Fruit fly (Drosophila melanogaster) whole organism, embryonic: ENCODE data around the gene Bap111.
A peak's percentile ranks its signal among the peaks of the same experiment; 100 is the strongest.

ENCODE experiments used
- Antp ChIP-seq: fragments of 200-800 bp; sonication (Bioruptor generic); optimal IDR thresholded peaks from 3 replicates; lab custom pipeline; 2016; ENCODE audit warnings: missing biosample characterization, missing genetic modification characterization
- Bgb ChIP-seq: fragments of 200-800 bp; sonication (Bioruptor generic); IDR thresholded peaks from 2 replicates; pipeline ENCODE4 v1.3.6; 2022; ENCODE audit warnings: missing biosample characterization, missing genetic modification characterization; ENCODE audit not compliant: partially characterized antibody
- CG10462 ChIP-seq: fragments of 200-800 bp; sonication (Bioruptor generic); optimal IDR thresholded peaks from 2 replicates; lab custom pipeline; 2016; ENCODE audit warnings: missing biosample characterization, missing genetic modification characterization
- CG11456 ChIP-seq: fragments of 200-800 bp; sonication (Bioruptor generic); IDR thresholded peaks from 3 replicates; pipeline ENCODE4 v1.3.6; 2022; ENCODE audit warnings: missing biosample characterization, missing genetic modification characterization
- CG11504 ChIP-seq: fragments of 200-800 bp; sonication (Bioruptor generic); optimal IDR thresholded peaks from 3 replicates; lab custom pipeline; 2019; ENCODE audit warnings: missing biosample characterization, mild to moderate bottlenecking, missing genetic modification characterization, moderate library complexity
- CG11695 ChIP-seq: fragments of 200-800 bp; sonication (Bioruptor generic); IDR thresholded peaks from 3 replicates; pipeline ENCODE4 v1.3.6; 2022; ENCODE audit warnings: missing biosample characterization, missing genetic modification characterization
- CG12155 ChIP-seq: fragments of 200-800 bp; sonication (Bioruptor generic); optimal IDR thresholded peaks from 3 replicates; lab custom pipeline; 2016; ENCODE audit warnings: missing biosample characterization, missing genetic modification characterization
- CG12942 ChIP-seq: fragments of 200-800 bp; sonication (Bioruptor generic); optimal IDR thresholded peaks from 3 replicates; lab custom pipeline; 2016; ENCODE audit warnings: missing biosample characterization, missing genetic modification characterization
- CG13424 ChIP-seq: fragments of 200-800 bp; sonication (Bioruptor generic); optimal IDR thresholded peaks from 2 replicates; lab custom pipeline; 2019; ENCODE audit warnings: missing biosample characterization, mild to moderate bottlenecking, missing genetic modification characterization, moderate library complexity
- CG17612 ChIP-seq: fragments of 200-800 bp; sonication (Bioruptor generic); IDR thresholded peaks from 2 replicates; pipeline ENCODE4 v1.3.6; 2022; ENCODE audit warnings: missing biosample characterization, missing genetic modification characterization
- CG2120 ChIP-seq: fragments of 200-800 bp; sonication (Bioruptor generic); optimal IDR thresholded peaks from 3 replicates; lab custom pipeline; 2016; ENCODE audit warnings: missing biosample characterization, missing genetic modification characterization
- CG2202 ChIP-seq: fragments of 200-800 bp; sonication (Bioruptor generic); optimal IDR thresholded peaks from 2 replicates; lab custom pipeline; 2018; ENCODE audit warnings: missing biosample characterization, mild to moderate bottlenecking, missing genetic modification characterization
- CG31388 ChIP-seq: fragments of 200-800 bp; sonication (Bioruptor generic); optimal IDR thresholded peaks from 2 replicates; lab custom pipeline; 2016; ENCODE audit warnings: missing biosample characterization, missing genetic modification characterization
- CG3726 ChIP-seq: fragments of 200-800 bp; sonication (Bioruptor generic); IDR thresholded peaks from 3 replicates; pipeline ENCODE4, ENCODE4 v1.3.6; 2022; ENCODE audit warnings: missing biosample characterization, missing genetic modification characterization
- CG6175 ChIP-seq: fragments of 200-800 bp; sonication (Bioruptor generic); IDR thresholded peaks from 3 replicates; pipeline ENCODE4 v1.3.6; 2022; ENCODE audit warnings: missing biosample characterization, missing genetic modification characterization
- CG8388 ChIP-seq: fragments of 200-800 bp; sonication (Bioruptor generic); optimal IDR thresholded peaks from 2 replicates; lab custom pipeline; 2019; ENCODE audit warnings: missing biosample characterization, mild to moderate bottlenecking, missing genetic modification characterization, moderate library complexity
- CG8944 ChIP-seq: fragments of 200-800 bp; sonication (Bioruptor generic); optimal IDR thresholded peaks from 3 replicates; lab custom pipeline; 2016; ENCODE audit warnings: missing biosample characterization, missing genetic modification characterization
- Chrac-16 ChIP-seq: fragments of 200-800 bp; sonication (Bioruptor generic); optimal IDR thresholded peaks from 3 replicates; lab custom pipeline; 2016; ENCODE audit warnings: missing biosample characterization, missing genetic modification characterization
- Dbx ChIP-seq: fragments of 200-800 bp; sonication (Bioruptor generic); IDR thresholded peaks from 3 replicates; pipeline ENCODE4 v1.3.6; 2022; ENCODE audit warnings: missing biosample characterization, missing genetic modification characterization
- Deaf1 ChIP-seq: fragments of 200-800 bp; optimal IDR thresholded peaks from 3 replicates; lab custom pipeline; 2019; ENCODE audit warnings: missing biosample characterization, mild to moderate bottlenecking, missing genetic modification characterization, moderate library complexity
- Dek ChIP-seq: fragments of 200-800 bp; sonication (Bioruptor generic); optimal IDR thresholded peaks from 3 replicates; lab custom pipeline; 2019; ENCODE audit warnings: missing biosample characterization, mild to moderate bottlenecking, missing genetic modification characterization, moderate library complexity
- Fer2 ChIP-seq: fragments of 200-800 bp; sonication (Bioruptor generic); optimal IDR thresholded peaks from 2 replicates; lab custom pipeline; 2018; ENCODE audit warnings: missing biosample characterization, mild to moderate bottlenecking, missing genetic modification characterization, moderate library complexity
- Fer3 ChIP-seq: fragments of 200-800 bp; sonication (Bioruptor generic); optimal IDR thresholded peaks from 2 replicates; lab custom pipeline; 2018; ENCODE audit warnings: missing biosample characterization, mild to moderate bottlenecking, missing genetic modification characterization, moderate library complexity
- HLH4C ChIP-seq: fragments of 200-800 bp; sonication (Bioruptor generic); IDR thresholded peaks from 3 replicates; pipeline ENCODE4 v1.3.6; 2022; ENCODE audit warnings: missing biosample characterization, missing genetic modification characterization; ENCODE audit not compliant: partially characterized antibody
- Hey ChIP-seq: fragments of 200-800 bp; sonication (Bioruptor generic); optimal IDR thresholded peaks from 3 replicates; lab custom pipeline; 2018; ENCODE audit warnings: missing biosample characterization, mild to moderate bottlenecking, missing genetic modification characterization
- MESR4 ChIP-seq: fragments of 200-800 bp; sonication (Bioruptor generic); optimal IDR thresholded peaks from 2 replicates; lab custom pipeline; 2018; ENCODE audit warnings: missing biosample characterization, mild to moderate bottlenecking, missing genetic modification characterization, moderate library complexity
- NK7.1 ChIP-seq: fragments of 200-800 bp; sonication (Bioruptor generic); optimal IDR thresholded peaks from 3 replicates; lab custom pipeline; 2016; ENCODE audit warnings: missing biosample characterization, missing genetic modification characterization
- Oaz ChIP-seq: fragments of 200-800 bp; sonication (Bioruptor generic); IDR thresholded peaks from 2 replicates; pipeline ENCODE4 v1.3.6; 2022; ENCODE audit warnings: missing biosample characterization, missing genetic modification characterization
- PHDP ChIP-seq: fragments of 200-800 bp; sonication (Bioruptor generic); optimal IDR thresholded peaks from 3 replicates; lab custom pipeline; 2018; ENCODE audit warnings: missing biosample characterization, mild to moderate bottlenecking, missing genetic modification characterization, moderate library complexity
- Ravus ChIP-seq: fragments of 200-800 bp; sonication (Bioruptor generic); IDR thresholded peaks from 2 replicates; pipeline ENCODE4 v1.3.6; 2022; ENCODE audit warnings: missing biosample characterization, missing genetic modification characterization
- Sox102F ChIP-seq: fragments of 200-800 bp; sonication (Bioruptor generic); optimal IDR thresholded peaks from 2 replicates; lab custom pipeline; 2018; ENCODE audit warnings: missing biosample characterization, mild to moderate bottlenecking, missing genetic modification characterization, moderate library complexity
- cad ChIP-seq: fragments of >200 bp; optimal IDR thresholded peaks from 2 replicates; lab custom pipeline; 2017; ENCODE audit warnings: missing biosample characterization, missing genetic modification characterization
- croc ChIP-seq: fragments of 200-800 bp; sonication (Bioruptor generic); conservative IDR thresholded peaks from 3 replicates; pipeline ENCODE4 v1.3.6; 2022; ENCODE audit warnings: missing biosample characterization, missing genetic modification characterization
- crol ChIP-seq: fragments of 200-800 bp; sonication (Bioruptor generic); IDR thresholded peaks from 2 replicates; pipeline ENCODE4 v1.3.6; 2022; ENCODE audit warnings: missing biosample characterization, missing genetic modification characterization
- dmrt99B ChIP-seq: fragments of 200-800 bp; sonication (Bioruptor generic); optimal IDR thresholded peaks from 2 replicates; lab custom pipeline; 2018; ENCODE audit warnings: missing biosample characterization, mild to moderate bottlenecking, missing genetic modification characterization, moderate library complexity
- esg ChIP-seq: fragments of 200-800 bp; sonication (Bioruptor generic); conservative IDR thresholded peaks from 2 replicates; pipeline ENCODE4 v1.3.6; 2022; ENCODE audit warnings: missing biosample characterization, missing genetic modification characterization
- grau ChIP-seq: fragments of 200-800 bp; optimal IDR thresholded peaks from 3 replicates; lab custom pipeline; 2019; ENCODE audit warnings: missing biosample characterization, mild to moderate bottlenecking, missing genetic modification characterization, moderate library complexity
- h ChIP-seq: fragments of >200 bp; optimal IDR thresholded peaks from 2 replicates; lab custom pipeline; 2017
- ham ChIP-seq: fragments of 200-800 bp; sonication (Bioruptor generic); IDR thresholded peaks from 2 replicates; pipeline ENCODE4 v1.3.6; 2022; ENCODE audit warnings: missing biosample characterization, missing genetic modification characterization
- kah ChIP-seq: fragments of 200-800 bp; sonication (Bioruptor generic); optimal IDR thresholded peaks from 2 replicates; lab custom pipeline; 2018; ENCODE audit warnings: missing biosample characterization, mild to moderate bottlenecking, missing genetic modification characterization
- ken ChIP-seq: fragments of 200-800 bp; sonication (Bioruptor generic); IDR thresholded peaks from 3 replicates; pipeline ENCODE4 v1.3.6; 2022; ENCODE audit warnings: missing biosample characterization, missing genetic modification characterization
- lola ChIP-seq, 3 experiments: fragments of >200 bp in 2 of 3; fragments of 200-800 bp in 1 of 3; sonication (Bioruptor generic) in 1 of 3; optimal IDR thresholded peaks; 2 replicates each; lab custom pipeline; 2017 to 2019; ENCODE audit warnings: missing biosample characterization in 3 of 3, missing genetic modification characterization in 3 of 3, mild to moderate bottlenecking in 1 of 3, moderate library complexity in 1 of 3
- mam ChIP-seq: fragments of 200-800 bp; sonication (Bioruptor generic); optimal IDR thresholded peaks from 3 replicates; lab custom pipeline; 2016; ENCODE audit warnings: missing biosample characterization, missing genetic modification characterization
- nmo ChIP-seq: fragments of 200-800 bp; sonication (Bioruptor generic); optimal IDR thresholded peaks from 2 replicates; lab custom pipeline; 2018; ENCODE audit warnings: missing biosample characterization, mild to moderate bottlenecking, missing genetic modification characterization, moderate library complexity
- onecut ChIP-seq: fragments of 200-800 bp; sonication (Bioruptor generic); IDR thresholded peaks from 2 replicates; pipeline ENCODE4 v1.3.6; 2022; ENCODE audit warnings: missing biosample characterization, missing genetic modification characterization
- otp ChIP-seq: fragments of 200-800 bp; sonication (Bioruptor generic); IDR thresholded peaks from 3 replicates; pipeline ENCODE4, ENCODE4 v1.3.6; 2022; ENCODE audit warnings: missing biosample characterization, missing genetic modification characterization
- pan ChIP-seq, 4 experiments: fragments of >200 bp in 3 of 4; fragments of 200-800 bp in 1 of 4; sonication (Bioruptor generic) in 1 of 4; optimal IDR thresholded peaks in 3 of 4; IDR thresholded peaks in 1 of 4; 2 replicates each; pipeline versions ENCODE4 v1.3.6 to Lab custom; 2017 to 2022; ENCODE audit warnings: missing biosample characterization in 2 of 4, missing genetic modification characterization in 2 of 4, mixed read lengths in 1 of 4
- shn ChIP-seq: fragments of 200-800 bp; sonication (Bioruptor generic); optimal IDR thresholded peaks from 3 replicates; lab custom pipeline; 2016; ENCODE audit warnings: missing biosample characterization, missing genetic modification characterization
- ssp ChIP-seq: fragments of 200-800 bp; sonication (Bioruptor generic); IDR thresholded peaks from 2 replicates; pipeline ENCODE4 v1.3.6; 2022; ENCODE audit warnings: missing biosample characterization, missing genetic modification characterization
- tup ChIP-seq: fragments of 200-800 bp; sonication (Bioruptor generic); optimal IDR thresholded peaks from 2 replicates; lab custom pipeline; 2016; ENCODE audit warnings: missing biosample characterization, mild to moderate bottlenecking, missing genetic modification characterization, moderate library complexity
- zen2 ChIP-seq: fragments of 200-800 bp; sonication (Bioruptor generic); IDR thresholded peaks from 3 replicates; pipeline ENCODE4 v1.3.6; 2022; ENCODE audit warnings: missing biosample characterization, missing genetic modification characterization; ENCODE audit not compliant: partially characterized antibody

The Bap111 gene

dm6 chrX:9136776-9137550, 12.1 kb upstream of the Bap111 start (continued):
- TF ChIP-seq NK7.1 (GFP tag; lab: Kevin White, UChicago) = no peak
- TF ChIP-seq PHDP (tag; lab: Kevin White, UChicago) = peak; percentile 62
- TF ChIP-seq CG12155 = peak; percentile 0
- TF ChIP-seq CG11504 (tag; lab: Kevin White, UChicago) = peak; percentile 79
- no peak for TF ChIP-seq Oaz (GFP tag; lab: Robert Waterston, UW)
- peak; percentile 39 for TF ChIP-seq CG2120 (GFP tag; lab: Kevin White, UChicago)
- peak; percentile 31; the same call in 1 of the 2 replicates for TF ChIP-seq onecut (GFP tag; lab: Robert Waterston, UW)
- no peak for TF ChIP-seq zen2 (GFP tag; lab: Robert Waterston, UW)
- no peak for TF ChIP-seq CG3726
- peak; percentile 33 for TF ChIP-seq mam (GFP tag; lab: Kevin White, UChicago)
- peak; percentile 53 for TF ChIP-seq nmo (GFP tag; lab: Kevin White, UChicago)
- TF ChIP-seq CG8944 (GFP tag; lab: Kevin White, UChicago) = peak; percentile 2
- peak; percentile 49 for TF ChIP-seq CG13424 (tag; lab: Kevin White, UChicago)
- no peak for TF ChIP-seq HLH4C (GFP tag; lab: Robert Waterston, UW)
- no peak for TF ChIP-seq CG17612 (GFP tag; lab: Robert Waterston, UW)
- no peak for TF ChIP-seq ham (GFP tag; lab: Robert Waterston, UW)
- TF ChIP-seq h = no peak
- peak; percentile 51; the same call in 1 of the 3 replicates for TF ChIP-seq otp (GFP tag; lab: Robert Waterston, UW)
- peak; percentile 2 for TF ChIP-seq tup (GFP tag; lab: Kevin White, UChicago)
- peak; percentile 12 for TF ChIP-seq CG12942 (GFP tag; lab: Kevin White, UChicago)
- TF ChIP-seq CG11695 = peak; percentile 60; the same call in 1 of the 3 replicates
- peak; percentile 74 for TF ChIP-seq Sox102F (GFP tag; lab: Kevin White, UChicago)
- peak; percentile 52 for TF ChIP-seq CG8388 (GFP tag; lab: Kevin White, UChicago)
- TF ChIP-seq Ravus (GFP tag; lab: Robert Waterston, UW) = no peak
- peak; percentile 42; the same call in 1 of the 3 replicates for TF ChIP-seq ken (GFP tag; lab: Robert Waterston, UW)
- TF ChIP-seq Dbx = no peak
- TF ChIP-seq cad (GFP tag; lab: Kevin White, UChicago) = no peak
- TF ChIP-seq grau = peak; percentile 62
- TF ChIP-seq Bgb = no peak
- peak; percentile 16 for TF ChIP-seq Fer3
- TF ChIP-seq shn (GFP tag; lab: Kevin White, UChicago) = peak; percentile 32
- peak; percentile 22 for TF ChIP-seq Chrac-16
- TF ChIP-seq MESR4 = no peak

DNA sequence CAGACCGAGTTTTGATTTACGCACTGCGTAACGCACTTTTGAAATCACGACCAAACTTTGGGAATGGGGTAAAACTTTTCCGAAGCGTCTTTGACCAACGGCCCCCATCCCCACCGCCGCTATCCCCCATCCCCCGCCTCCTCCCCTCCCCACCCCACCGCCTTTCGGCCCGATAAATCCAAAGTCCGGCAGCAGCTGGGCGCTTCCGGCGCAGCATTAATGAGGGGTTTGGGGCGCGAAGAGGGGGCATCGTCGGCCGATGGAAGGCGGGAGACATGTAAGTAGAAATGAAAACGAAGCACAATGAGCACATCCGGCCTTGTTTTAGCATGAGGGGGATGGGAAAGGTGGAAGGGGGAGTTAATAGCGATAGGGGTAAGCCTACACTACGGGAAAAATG, 10.0 kb upstream of the Bap111 start:
- TF ChIP-seq CG31388 (no peak), CG10462 (GFP tag; lab: Kevin White, UChicago) (no peak), ssp (GFP tag; lab: Robert Waterston, UW) (no peak), kah (peak; percentile 23), Deaf1 (tag; lab: Kevin White, UChicago) (peak; percentile 56), Dek (tag; lab: Kevin White, UChicago) (no peak), esg (GFP tag; lab: Robert Waterston, UW) (no peak), CG11456 (GFP tag; lab: Robert Waterston, UW) (no peak), Hey (no peak), crol (GFP tag; lab: Robert Waterston, UW) (peak; percentile 96), Fer2 (tag; lab: Kevin White, UChicago) (no peak), dmrt99B (tag; lab: Kevin White, UChicago) (peak; percentile 19), CG6175 (GFP tag; lab: Robert Waterston, UW) (no peak), croc (GFP tag; lab: Robert Waterston, UW) (no peak), Antp (no peak), CG2202 (no peak), lola (GFP tag; optimal IDR thresholded peaks at IDR 0.05; lab: Kevin White, UChicago) (no peak), pan (optimal IDR thresholded peaks at IDR 0.05; lab: Kevin White, UChicago) (no peak), pan (GFP tag; optimal IDR thresholded peaks at IDR 0.05 in 1 of 2, IDR thresholded peaks at IDR 0.05 in 1 of 2) (peak in 1 of 2 experiments; percentile 4)
